Worm (Caenorhabditis elegans) whole organism, L1 larva: Measurements from ENCODE around the gene asp-18.

Experiments
- Y116A8C.19 ChIP-seq: sonication (generic microtip); optimal IDR thresholded peaks from 2 replicates; lab custom pipeline; 2016; ENCODE audit warnings: missing compliant biosample characterization, missing genetic modification characterization, borderline replicate concordance
- aly-2 ChIP-seq: fragments of 150-350 bp; optimal IDR thresholded peaks from 2 replicates; lab custom pipeline; 2014; ENCODE audit warnings: missing biosample characterization, missing genetic modification characterization
- ama-1 ChIP-seq: fragments of 150-350 bp; optimal IDR thresholded peaks from 2 replicates; lab custom pipeline; 2014
- dpl-1 ChIP-seq, 3 experiments: fragments of 150-350 bp in 2 of 3; sonication (generic microtip) in 1 of 3; optimal IDR thresholded peaks; 2 replicates each; lab custom pipeline; 2014 to 2017; ENCODE audit warnings: missing biosample characterization in 3 of 3, missing genetic modification characterization in 3 of 3, missing genetic modification reagents in 3 of 3
- elt-2 ChIP-seq: sonication (generic microtip); optimal IDR thresholded peaks from 2 replicates; lab custom pipeline; 2016; ENCODE audit warnings: missing genetic modification characterization, mild to moderate bottlenecking, inconsistent platforms, missing compliant biosample characterization, missing genetic modification reagents
- elt-3 ChIP-seq, 6 experiments: fragments of 150-350 bp in 1 of 6; sonication (generic microtip); optimal IDR thresholded peaks; 2 replicates each; lab custom pipeline; 2017 to 2018; ENCODE audit warnings: missing biosample characterization in 6 of 6, missing genetic modification characterization in 6 of 6, inconsistent platforms in 1 of 6
- fkh-10 ChIP-seq: sonication (generic microtip); optimal IDR thresholded peaks from 2 replicates; lab custom pipeline; 2017; ENCODE audit warnings: missing biosample characterization, missing genetic modification reagents, missing genetic modification characterization
- mdl-1 ChIP-seq, 2 experiments: fragments of 150-350 bp; optimal IDR thresholded peaks; 2 replicates each; lab custom pipeline; 2014 to 2017; ENCODE audit warnings: missing biosample characterization in 2 of 2, missing genetic modification characterization in 2 of 2, inconsistent platforms in 1 of 2
- mef-2 ChIP-seq: fragments of 150-350 bp; optimal IDR thresholded peaks from 2 replicates; lab custom pipeline; 2014; ENCODE audit warnings: missing biosample characterization, missing genetic modification characterization
- nhr-11 ChIP-seq: fragments of 150-350 bp; optimal IDR thresholded peaks from 2 replicates; lab custom pipeline; 2014; ENCODE audit warnings: missing biosample characterization, missing genetic modification characterization
- nhr-20 ChIP-seq: sonication (generic microtip); optimal IDR thresholded peaks from 2 replicates; lab custom pipeline; 2016; ENCODE audit warnings: mild to moderate bottlenecking, missing genetic modification characterization, missing compliant biosample characterization
- snpc-4 ChIP-seq: fragments of 150-350 bp; optimal IDR thresholded peaks from 2 replicates; lab custom pipeline; 2014; ENCODE audit warnings: missing biosample characterization, missing genetic modification characterization

DNA sequence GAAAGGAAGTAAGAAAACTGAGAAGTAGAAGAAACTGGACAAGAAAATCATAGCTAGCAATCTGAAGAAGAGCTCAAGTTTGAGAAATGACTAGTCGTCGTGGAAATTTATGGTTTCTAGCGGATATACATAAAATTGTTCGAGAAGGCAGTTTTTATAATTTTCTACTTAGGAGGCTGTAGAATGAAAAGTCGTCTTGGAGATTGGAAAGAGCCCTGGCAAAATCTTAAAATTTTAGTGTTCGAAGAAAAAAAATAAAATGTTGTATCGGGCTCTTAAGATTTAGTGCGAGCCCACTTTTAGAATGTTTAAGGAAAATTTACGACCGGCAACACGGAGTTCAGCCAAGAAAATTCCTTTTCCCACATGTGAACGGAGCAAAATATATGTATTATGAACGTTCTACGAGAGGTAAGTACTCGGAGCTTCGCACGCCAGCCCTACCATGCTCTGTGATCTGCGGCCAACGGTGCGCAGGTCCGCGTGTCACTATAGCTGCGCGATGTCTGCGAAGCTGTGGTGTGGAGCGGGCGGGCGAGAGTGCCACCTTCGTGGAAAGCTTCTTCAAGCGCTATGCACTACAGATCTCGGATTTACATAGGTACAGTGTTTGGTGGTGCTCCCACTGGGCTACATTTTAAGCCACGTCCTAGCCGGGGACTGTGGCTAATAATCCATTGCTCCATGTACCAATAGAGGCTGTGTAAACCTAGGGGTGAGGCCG is 15.6 kb upstream of the asp-18 start, which contains the start of gene clec-251:
- TF ChIP-seq dpl-1 (GFP tag; optimal IDR thresholded peaks at IDR 0.05; lab: Kevin White, UChicago) (no peak), ama-1 (no peak), mdl-1 (tag; optimal IDR thresholded peaks at IDR 0.05; lab: Kevin White, UChicago) (no peak), nhr-20 (no peak), nhr-11 (tag; lab: Kevin White, UChicago) (no peak), elt-3 (tag; optimal IDR thresholded peaks at IDR 0.05; lab: Kevin White, UChicago) (no peak), Y116A8C.19 (tag; lab: Kevin White, UChicago) (no peak), fkh-10 (GFP tag; lab: Kevin White, UChicago) (no peak), aly-2 (tag; lab: Kevin White, UChicago) (no peak), mef-2 (tag; lab: Kevin White, UChicago) (no peak), snpc-4 (tag; lab: Kevin White, UChicago) (no peak), elt-2 (tag; lab: Kevin White, UChicago) (no peak)
